Fruit fly (Drosophila melanogaster) whole organism, prepupa: Measurements from ENCODE around the gene CSN6.

Source experiments
- Blimp-1 ChIP-seq: fragments of 200-800 bp; sonication (Bioruptor generic); optimal IDR thresholded peaks from 3 replicates; lab custom pipeline; 2017; ENCODE audit warnings: missing biosample characterization, missing genetic modification characterization, mild to moderate bottlenecking, moderate library complexity, missing genetic modification reagents
- CG10631 ChIP-seq: fragments of 200-800 bp; sonication (Bioruptor generic); optimal IDR thresholded peaks from 2 replicates; lab custom pipeline; 2016; ENCODE audit warnings: missing biosample characterization, missing genetic modification characterization
- CG11294 ChIP-seq: fragments of 200-800 bp; sonication (Bioruptor generic); IDR thresholded peaks from 2 replicates; pipeline ENCODE4 v1.3.6; 2022; ENCODE audit warnings: missing biosample characterization, missing genetic modification characterization
- CG15336 ChIP-seq: fragments of 200-800 bp; sonication (Bioruptor generic); IDR thresholded peaks from 2 replicates; pipeline ENCODE4 v1.3.6; 2022; ENCODE audit warnings: missing biosample characterization, missing genetic modification characterization
- CG32006 ChIP-seq: fragments of 200-800 bp; sonication (Bioruptor generic); optimal IDR thresholded peaks from 3 replicates; lab custom pipeline; 2017; ENCODE audit warnings: missing biosample characterization, mild to moderate bottlenecking, missing genetic modification characterization
- CG34406 ChIP-seq: fragments of 200-800 bp; sonication (Bioruptor generic); optimal IDR thresholded peaks from 3 replicates; lab custom pipeline; 2016; ENCODE audit warnings: missing biosample characterization, missing genetic modification characterization
- CG6163 ChIP-seq: fragments of 200-800 bp; sonication (Bioruptor generic); IDR thresholded peaks from 3 replicates; pipeline ENCODE4 v1.3.6; 2022; ENCODE audit warnings: missing biosample characterization, missing genetic modification characterization
- CG6276 ChIP-seq: fragments of 200-800 bp; sonication (Bioruptor generic); optimal IDR thresholded peaks from 2 replicates; lab custom pipeline; 2017; ENCODE audit warnings: missing biosample characterization, mild to moderate bottlenecking, missing genetic modification characterization
- CG7368 ChIP-seq: fragments of 200-800 bp; sonication (Bioruptor generic); optimal IDR thresholded peaks from 3 replicates; lab custom pipeline; 2016; ENCODE audit warnings: missing biosample characterization, missing genetic modification characterization
- CG8119 ChIP-seq: fragments of 200-800 bp; sonication (Bioruptor generic); IDR thresholded peaks from 3 replicates; pipeline ENCODE4 v1.3.6; 2022; ENCODE audit warnings: missing biosample characterization, missing genetic modification characterization
- CG9139 ChIP-seq: fragments of 200-800 bp; sonication (Bioruptor generic); optimal IDR thresholded peaks from 3 replicates; lab custom pipeline; 2017; ENCODE audit warnings: missing biosample characterization, mild to moderate bottlenecking, missing genetic modification characterization
- Eip78C ChIP-seq: fragments of 200-800 bp; sonication (Bioruptor generic); peaks from one replicate; lab custom pipeline; 2016; ENCODE audit warnings: missing biosample characterization, missing genetic modification characterization
- Ets21C ChIP-seq: fragments of 200-800 bp; sonication (Bioruptor generic); optimal IDR thresholded peaks from 3 replicates; lab custom pipeline; 2016; ENCODE audit warnings: missing biosample characterization, missing genetic modification characterization
- Ets96B ChIP-seq: fragments of 200-800 bp; optimal IDR thresholded peaks from 2 replicates; lab custom pipeline; 2019; ENCODE audit warnings: missing biosample characterization, mild to moderate bottlenecking, missing genetic modification characterization, moderate library complexity
- Hr39 ChIP-seq: fragments of 200-800 bp; sonication (Bioruptor generic); optimal IDR thresholded peaks from 2 replicates; lab custom pipeline; 2016; ENCODE audit warnings: missing biosample characterization, missing genetic modification characterization
- Hr4 ChIP-seq: fragments of 200-800 bp; sonication (Bioruptor generic); optimal IDR thresholded peaks from 3 replicates; lab custom pipeline; 2016; ENCODE audit warnings: missing biosample characterization, missing genetic modification characterization
- Lpt ChIP-seq: fragments of 200-800 bp; sonication (Bioruptor generic); optimal IDR thresholded peaks from 3 replicates; lab custom pipeline; 2016; ENCODE audit warnings: missing biosample characterization, missing genetic modification characterization
- OdsH ChIP-seq: fragments of 200-800 bp; sonication (Bioruptor generic); optimal IDR thresholded peaks from 3 replicates; lab custom pipeline; 2016; ENCODE audit warnings: missing biosample characterization, missing genetic modification characterization
- Smox ChIP-seq: fragments of 200-800 bp; sonication (Bioruptor generic); optimal IDR thresholded peaks from 3 replicates; lab custom pipeline; 2016; ENCODE audit warnings: missing biosample characterization, missing genetic modification characterization
- Sox102F ChIP-seq: fragments of 200-800 bp; sonication (Bioruptor generic); optimal IDR thresholded peaks from 2 replicates; lab custom pipeline; 2016; ENCODE audit warnings: missing biosample characterization, mild to moderate bottlenecking, missing genetic modification characterization
- Sox15 ChIP-seq: fragments of 200-800 bp; sonication (Bioruptor generic); optimal IDR thresholded peaks from 3 replicates; lab custom pipeline; 2016; ENCODE audit warnings: missing biosample characterization, missing genetic modification characterization
- cyc ChIP-seq: fragments of 200-800 bp; sonication (Bioruptor generic); optimal IDR thresholded peaks from 3 replicates; lab custom pipeline; 2016; ENCODE audit warnings: missing biosample characterization, missing genetic modification characterization
- esn ChIP-seq: fragments of 200-800 bp; sonication (Bioruptor generic); optimal IDR thresholded peaks from 2 replicates; lab custom pipeline; 2016; ENCODE audit warnings: missing biosample characterization, mild to moderate bottlenecking, missing genetic modification characterization, moderate library complexity
- fd59A ChIP-seq: fragments of 200-800 bp; sonication (Bioruptor generic); optimal IDR thresholded peaks from 2 replicates; lab custom pipeline; 2017; ENCODE audit warnings: missing biosample characterization, mild to moderate bottlenecking, missing genetic modification characterization, missing genetic modification reagents
- fd85E ChIP-seq: fragments of 200-800 bp; sonication (Bioruptor generic); optimal IDR thresholded peaks from 3 replicates; lab custom pipeline; 2016; ENCODE audit warnings: missing biosample characterization, missing genetic modification characterization
- fkh ChIP-seq: fragments of 200-800 bp; sonication (Bioruptor generic); optimal IDR thresholded peaks from 3 replicates; lab custom pipeline; 2017; ENCODE audit warnings: missing biosample characterization, mild to moderate bottlenecking, missing genetic modification characterization, moderate library complexity
- lz ChIP-seq: fragments of 200-800 bp; sonication (Bioruptor generic); optimal IDR thresholded peaks from 3 replicates; lab custom pipeline; 2016; ENCODE audit warnings: missing biosample characterization, missing genetic modification characterization
- pdm3 ChIP-seq: fragments of 200-800 bp; sonication (Bioruptor generic); optimal IDR thresholded peaks from 3 replicates; lab custom pipeline; 2016; ENCODE audit warnings: missing biosample characterization, missing genetic modification characterization
- salr ChIP-seq, 2 experiments: fragments of 200-800 bp; sonication (Bioruptor generic); optimal IDR thresholded peaks; 3 replicates each; lab custom pipeline; 2016 to 2018; ENCODE audit warnings: missing biosample characterization in 2 of 2, missing genetic modification characterization in 2 of 2, mild to moderate bottlenecking in 1 of 2
- spab ChIP-seq: fragments of 200-800 bp; sonication (Bioruptor generic); optimal IDR thresholded peaks from 2 replicates; lab custom pipeline; 2017; ENCODE audit warnings: missing biosample characterization, mild to moderate bottlenecking, missing genetic modification characterization, missing genetic modification reagents
- svp ChIP-seq: fragments of 200-800 bp; sonication (Bioruptor generic); peaks from one replicate; lab custom pipeline; 2016; ENCODE audit warnings: missing biosample characterization, missing genetic modification characterization
- vri ChIP-seq: fragments of 200-800 bp; sonication (Bioruptor generic); optimal IDR thresholded peaks from 3 replicates; lab custom pipeline; 2016; ENCODE audit warnings: missing biosample characterization, mild to moderate bottlenecking, missing genetic modification characterization

CSN6 gene

dm6 chr3R:22547585-22548022 lies 33.0 kb upstream of the CSN6 start, which contains the start of gene AdipoR (continued):
- TF ChIP-seq Hr4: peak; percentile 9
- TF ChIP-seq CG10631: no peak
- no peak for TF ChIP-seq CG11294
- TF ChIP-seq salr (GFP tag; optimal IDR thresholded peaks at IDR 0.05; lab: Kevin White, UChicago): no peak
- TF ChIP-seq Blimp-1 (GFP tag; lab: Kevin White, UChicago): no peak
- no peak for TF ChIP-seq lz
- no peak for TF ChIP-seq CG6163 (GFP tag; lab: Robert Waterston, UW)
- TF ChIP-seq CG9139 (GFP tag; lab: Kevin White, UChicago): no peak
- TF ChIP-seq Sox15 (GFP tag; lab: Kevin White, UChicago): no peak
- TF ChIP-seq CG6276 (GFP tag; lab: Kevin White, UChicago): no peak
- TF ChIP-seq Eip78C: peak; percentile 82
- no peak for TF ChIP-seq vri (GFP tag; lab: Kevin White, UChicago)
- TF ChIP-seq Hr39 (GFP tag; lab: Kevin White, UChicago): no peak
- TF ChIP-seq Smox: no peak

- TF ChIP-seq Eip78C: peak; percentile 44
- peak; percentile 12 for TF ChIP-seq fkh
- TF ChIP-seq CG7368 (GFP tag; lab: Kevin White, UChicago): no peak
- TF ChIP-seq fd85E: no peak
Observed at dm6 chr3R:22550306-22550812, 30.2 kb upstream of the CSN6 start, which contains the start of gene bond. bond (plus strand) TSS chr3R:22550680.

dm6 chr3R:22552686-22553085 lies 27.9 kb upstream of the CSN6 start:
- TF ChIP-seq CG34406 (GFP tag; lab: Kevin White, UChicago) (no peak), CG32006 (no peak), vri (GFP tag; lab: Kevin White, UChicago) (no peak)

dm6 chr3R:22557100-22557741 lies 23.4 kb upstream of the CSN6 start:
- TF ChIP-seq CG34406 (GFP tag; lab: Kevin White, UChicago) (no peak), fd59A (no peak), Eip78C (no peak), svp (GFP tag; lab: Kevin White, UChicago) (no peak), Hr4 (no peak), pdm3 (GFP tag; lab: Kevin White, UChicago) (no peak), cyc (no peak), Sox102F (GFP tag; lab: Kevin White, UChicago) (no peak), esn (GFP tag; lab: Kevin White, UChicago) (no peak), OdsH (GFP tag; lab: Kevin White, UChicago) (no peak), CG7368 (GFP tag; lab: Kevin White, UChicago) (no peak), Ets96B (tag; lab: Kevin White, UChicago) (no peak), vri (GFP tag; lab: Kevin White, UChicago) (no peak), Lpt (no peak), Smox (no peak), Ets21C (GFP tag; lab: Kevin White, UChicago) (no peak)

- TF ChIP-seq CG8119: no peak
- peak; percentile 32 for TF ChIP-seq fkh
Observed at dm6 chr3R:22558398-22558797, 22.2 kb upstream of the CSN6 start.

dm6 chr3R:22560224-22560623 lies 20.3 kb upstream of the CSN6 start:
- TF ChIP-seq spab (GFP tag; lab: Kevin White, UChicago) (no peak), CG15336 (GFP tag; lab: Robert Waterston, UW) (no peak)
